Fruit fly (Drosophila melanogaster) whole organism, embryonic: Measurements from ENCODE around the gene CG42324.

Experiments used
- Abd-B ChIP-seq: fragments of 200-800 bp; sonication (Bioruptor generic); optimal IDR thresholded peaks from 2 replicates; lab custom pipeline; 2018; ENCODE audit warnings: missing biosample characterization, mild to moderate bottlenecking, missing genetic modification characterization, moderate library complexity
- CG10366 ChIP-seq: fragments of 200-800 bp; sonication (Bioruptor generic); IDR thresholded peaks from 2 replicates; pipeline ENCODE4 v1.3.6; 2022; ENCODE audit warnings: missing biosample characterization, missing genetic modification characterization
- CG10462 ChIP-seq: fragments of 200-800 bp; sonication (Bioruptor generic); optimal IDR thresholded peaks from 2 replicates; lab custom pipeline; 2016; ENCODE audit warnings: missing biosample characterization, missing genetic modification characterization
- CG12236 ChIP-seq: fragments of 200-800 bp; sonication (Bioruptor generic); optimal IDR thresholded peaks from 2 replicates; lab custom pipeline; 2016; ENCODE audit warnings: missing biosample characterization, missing genetic modification characterization
- CG1233 ChIP-seq: fragments of 200-800 bp; sonication (Bioruptor generic); optimal IDR thresholded peaks from 4 replicates; lab custom pipeline; 2018; ENCODE audit warnings: missing biosample characterization, mild to moderate bottlenecking, missing genetic modification characterization
- CG12391 ChIP-seq: fragments of 200-800 bp; sonication (Bioruptor generic); optimal IDR thresholded peaks from 3 replicates; lab custom pipeline; 2018; ENCODE audit warnings: missing biosample characterization, mild to moderate bottlenecking, missing genetic modification characterization, moderate library complexity
- CG15601 ChIP-seq: fragments of 200-800 bp; sonication (Bioruptor generic); optimal IDR thresholded peaks from 3 replicates; lab custom pipeline; 2019; ENCODE audit warnings: missing biosample characterization, mild to moderate bottlenecking, missing genetic modification characterization, moderate library complexity
- CG1602 ChIP-seq: fragments of 200-800 bp; sonication (Bioruptor generic); optimal IDR thresholded peaks from 3 replicates; lab custom pipeline; 2016; ENCODE audit warnings: missing biosample characterization, missing genetic modification characterization
- CG17361 ChIP-seq: fragments of 200-800 bp; sonication (Bioruptor generic); IDR thresholded peaks from 3 replicates; pipeline ENCODE4 v1.3.6; 2022; ENCODE audit warnings: missing biosample characterization, missing genetic modification characterization
- CG17612 ChIP-seq: fragments of 200-800 bp; sonication (Bioruptor generic); IDR thresholded peaks from 2 replicates; pipeline ENCODE4 v1.3.6; 2022; ENCODE audit warnings: missing biosample characterization, missing genetic modification characterization
- CG2120 ChIP-seq: fragments of 200-800 bp; sonication (Bioruptor generic); optimal IDR thresholded peaks from 3 replicates; lab custom pipeline; 2016; ENCODE audit warnings: missing biosample characterization, missing genetic modification characterization
- CG31441 ChIP-seq: fragments of 200-800 bp; sonication (Bioruptor generic); IDR thresholded peaks from 2 replicates; pipeline ENCODE4 v1.3.6; 2022; ENCODE audit warnings: missing biosample characterization, missing genetic modification characterization
- CG4820 ChIP-seq: fragments of 200-800 bp; sonication (Bioruptor generic); optimal IDR thresholded peaks from 3 replicates; lab custom pipeline; 2016; ENCODE audit warnings: missing biosample characterization, missing genetic modification characterization
- CG6175 ChIP-seq: fragments of 200-800 bp; sonication (Bioruptor generic); IDR thresholded peaks from 3 replicates; pipeline ENCODE4 v1.3.6; 2022; ENCODE audit warnings: missing biosample characterization, missing genetic modification characterization
- CG7928 ChIP-seq: fragments of 200-800 bp; sonication (Bioruptor generic); optimal IDR thresholded peaks from 2 replicates; lab custom pipeline; 2017; ENCODE audit warnings: missing biosample characterization, mild to moderate bottlenecking, missing genetic modification characterization
- CG7963 ChIP-seq: fragments of 200-800 bp; sonication (Bioruptor generic); IDR thresholded peaks from 3 replicates; pipeline ENCODE4 v1.3.6; 2022; ENCODE audit warnings: missing biosample characterization, missing genetic modification characterization; ENCODE audit not compliant: partially characterized antibody
- CG9797 ChIP-seq: fragments of 200-800 bp; sonication (Bioruptor generic); optimal IDR thresholded peaks from 3 replicates; lab custom pipeline; 2018; ENCODE audit warnings: missing biosample characterization, mild to moderate bottlenecking, missing genetic modification characterization
- CG9817 ChIP-seq: fragments of 200-800 bp; sonication (Bioruptor generic); optimal IDR thresholded peaks from 2 replicates; lab custom pipeline; 2018; ENCODE audit warnings: missing biosample characterization, mild to moderate bottlenecking, missing genetic modification characterization, moderate library complexity
- Camta ChIP-seq: fragments of 200-800 bp; sonication (Bioruptor generic); optimal IDR thresholded peaks from 2 replicates; lab custom pipeline; 2016; ENCODE audit warnings: missing biosample characterization, missing genetic modification characterization
- Dek ChIP-seq: fragments of 200-800 bp; sonication (Bioruptor generic); optimal IDR thresholded peaks from 3 replicates; lab custom pipeline; 2019; ENCODE audit warnings: missing biosample characterization, mild to moderate bottlenecking, missing genetic modification characterization, moderate library complexity
- Fer2 ChIP-seq: fragments of 200-800 bp; sonication (Bioruptor generic); optimal IDR thresholded peaks from 2 replicates; lab custom pipeline; 2018; ENCODE audit warnings: missing biosample characterization, mild to moderate bottlenecking, missing genetic modification characterization, moderate library complexity
- Fer3 ChIP-seq: fragments of 200-800 bp; sonication (Bioruptor generic); optimal IDR thresholded peaks from 2 replicates; lab custom pipeline; 2018; ENCODE audit warnings: missing biosample characterization, mild to moderate bottlenecking, missing genetic modification characterization, moderate library complexity
- GATAe ChIP-seq: fragments of 200-800 bp; sonication (Bioruptor generic); conservative IDR thresholded peaks from 2 replicates; pipeline ENCODE4 v1.3.6; 2022; ENCODE audit warnings: missing biosample characterization, missing genetic modification characterization
- HHEX ChIP-seq: fragments of 200-800 bp; sonication (Bioruptor generic); optimal IDR thresholded peaks from 3 replicates; lab custom pipeline; 2017; ENCODE audit warnings: missing biosample characterization, mild to moderate bottlenecking, missing genetic modification characterization, missing genetic modification reagents
- HLH3B ChIP-seq: fragments of 200-800 bp; sonication (Bioruptor generic); IDR thresholded peaks from 2 replicates; pipeline ENCODE4 v1.3.6; 2022; ENCODE audit warnings: missing biosample characterization, missing genetic modification characterization
- Jarid2 ChIP-seq: fragments of 200-800 bp; sonication (Bioruptor generic); optimal IDR thresholded peaks from 3 replicates; lab custom pipeline; 2017; ENCODE audit warnings: mild to moderate bottlenecking, missing biosample characterization, missing genetic modification reagents, missing genetic modification characterization
- MESR4 ChIP-seq: fragments of 200-800 bp; sonication (Bioruptor generic); optimal IDR thresholded peaks from 2 replicates; lab custom pipeline; 2018; ENCODE audit warnings: missing biosample characterization, mild to moderate bottlenecking, missing genetic modification characterization, moderate library complexity
- Med ChIP-seq: fragments of 200-800 bp; sonication (Bioruptor generic); peaks from one replicate; lab custom pipeline; 2016; ENCODE audit warnings: missing biosample characterization, missing genetic modification characterization, mild to moderate bottlenecking, inconsistent platforms, moderate library complexity
- Neu2 ChIP-seq: fragments of 200-800 bp; sonication (Bioruptor generic); optimal IDR thresholded peaks from 3 replicates; lab custom pipeline; 2016; ENCODE audit warnings: missing biosample characterization, missing genetic modification characterization, borderline replicate concordance
- Nf-YC ChIP-seq: fragments of 200-800 bp; optimal IDR thresholded peaks from 3 replicates; lab custom pipeline; 2019; ENCODE audit warnings: missing biosample characterization, mild to moderate bottlenecking, missing genetic modification characterization, moderate library complexity
- Ravus ChIP-seq: fragments of 200-800 bp; sonication (Bioruptor generic); IDR thresholded peaks from 2 replicates; pipeline ENCODE4 v1.3.6; 2022; ENCODE audit warnings: missing biosample characterization, missing genetic modification characterization
- aop ChIP-seq: fragments of 200-800 bp; sonication (Bioruptor generic); IDR thresholded peaks from 2 replicates; pipeline ENCODE4 v1.3.6; 2022; ENCODE audit warnings: missing biosample characterization, missing genetic modification characterization
- ase ChIP-seq: fragments of 200-800 bp; sonication (Bioruptor generic); IDR thresholded peaks from 3 replicates; pipeline ENCODE4 v1.3.6; 2022; ENCODE audit warnings: missing biosample characterization, missing genetic modification characterization
- bsh ChIP-seq, 2 experiments: fragments of 200-800 bp; sonication (Bioruptor generic); optimal IDR thresholded peaks; 2 replicates each; lab custom pipeline; 2017 to 2018; ENCODE audit warnings: mild to moderate bottlenecking in 2 of 2, missing biosample characterization in 2 of 2, missing genetic modification characterization in 2 of 2, moderate library complexity in 1 of 2
- crol ChIP-seq: fragments of 200-800 bp; sonication (Bioruptor generic); IDR thresholded peaks from 2 replicates; pipeline ENCODE4 v1.3.6; 2022; ENCODE audit warnings: missing biosample characterization, missing genetic modification characterization
- dmrt99B ChIP-seq: fragments of 200-800 bp; sonication (Bioruptor generic); optimal IDR thresholded peaks from 2 replicates; lab custom pipeline; 2018; ENCODE audit warnings: missing biosample characterization, mild to moderate bottlenecking, missing genetic modification characterization, moderate library complexity
- esg ChIP-seq: fragments of 200-800 bp; sonication (Bioruptor generic); conservative IDR thresholded peaks from 2 replicates; pipeline ENCODE4 v1.3.6; 2022; ENCODE audit warnings: missing biosample characterization, missing genetic modification characterization
- exex ChIP-seq: fragments of 200-800 bp; sonication (Bioruptor generic); optimal IDR thresholded peaks from 4 replicates; lab custom pipeline; 2018; ENCODE audit warnings: missing biosample characterization, mild to moderate bottlenecking, missing genetic modification characterization, moderate library complexity
- eyg ChIP-seq: fragments of 200-800 bp; sonication (Bioruptor generic); optimal IDR thresholded peaks from 3 replicates; lab custom pipeline; 2016; ENCODE audit warnings: missing biosample characterization, missing genetic modification characterization
- fd96Cb ChIP-seq: fragments of 200-800 bp; sonication (Bioruptor generic); optimal IDR thresholded peaks from 2 replicates; lab custom pipeline; 2018; ENCODE audit warnings: missing biosample characterization, mild to moderate bottlenecking, missing genetic modification characterization, moderate library complexity
- fu2 ChIP-seq: fragments of 200-800 bp; sonication (Bioruptor generic); optimal IDR thresholded peaks from 2 replicates; lab custom pipeline; 2016; ENCODE audit warnings: missing biosample characterization, missing genetic modification characterization
- grn ChIP-seq: fragments of 200-800 bp; sonication (Bioruptor generic); optimal IDR thresholded peaks from 3 replicates; lab custom pipeline; 2017; ENCODE audit warnings: missing biosample characterization, missing genetic modification characterization
- pan ChIP-seq, 4 experiments: fragments of >200 bp in 3 of 4; fragments of 200-800 bp in 1 of 4; sonication (Bioruptor generic) in 1 of 4; optimal IDR thresholded peaks in 3 of 4; IDR thresholded peaks in 1 of 4; 2 replicates each; pipeline versions ENCODE4 v1.3.6 to Lab custom; 2017 to 2022; ENCODE audit warnings: missing biosample characterization in 2 of 4, missing genetic modification characterization in 2 of 4, mixed read lengths in 1 of 4
- pita ChIP-seq: fragments of 200-800 bp; sonication (Bioruptor generic); optimal IDR thresholded peaks from 2 replicates; lab custom pipeline; 2017; ENCODE audit warnings: missing biosample characterization, mild to moderate bottlenecking, missing genetic modification characterization
- repo ChIP-seq: fragments of 200-800 bp; sonication (Bioruptor generic); optimal IDR thresholded peaks from 2 replicates; lab custom pipeline; 2016; ENCODE audit warnings: missing biosample characterization, missing genetic modification characterization
- toy ChIP-seq: fragments of 200-800 bp; sonication (Bioruptor generic); IDR thresholded peaks from 2 replicates; pipeline ENCODE4 v1.3.6; 2022; ENCODE audit warnings: missing biosample characterization, missing genetic modification characterization
- ttk ChIP-seq: fragments of 200-800 bp; sonication (Bioruptor generic); IDR thresholded peaks from 2 replicates; pipeline ENCODE4 v2.1.2; 2022; ENCODE audit warnings: missing biosample characterization, missing genetic modification characterization
- wdn ChIP-seq: fragments of 200-800 bp; sonication (Bioruptor generic); IDR thresholded peaks from 2 replicates; pipeline ENCODE4 v1.3.6; 2022; ENCODE audit warnings: missing biosample characterization, missing genetic modification characterization

The CG42324 gene

dm6 chr3L:3436838-3437663, 35.2 kb upstream of the CG42324 start (continued):
- no peak for TF ChIP-seq eyg (GFP tag; lab: Kevin White, UChicago)
- no peak for TF ChIP-seq Camta (GFP tag; lab: Kevin White, UChicago)
- no peak for TF ChIP-seq MESR4 (GFP tag; lab: Kevin White, UChicago)
- TF ChIP-seq Dek (tag; lab: Kevin White, UChicago), result peak; percentile 53
- TF ChIP-seq CG17612, result no peak
- peak in 1 of 2 experiments; percentile 27 for TF ChIP-seq bsh (GFP tag; optimal IDR thresholded peaks at IDR 0.05; lab: Kevin White, UChicago)
- no peak for TF ChIP-seq ttk
- no peak for TF ChIP-seq pita (GFP tag; lab: Kevin White, UChicago)
- peak; percentile 62; the same call in 1 of the 2 replicates for TF ChIP-seq aop (GFP tag; lab: Robert Waterston, UW)
- TF ChIP-seq CG15601 (tag; lab: Kevin White, UChicago), result peak; percentile 5
- TF ChIP-seq Fer3 (tag; lab: Kevin White, UChicago), result peak; percentile 52
- peak; percentile 19 for TF ChIP-seq HHEX (GFP tag; lab: Kevin White, UChicago)
- no peak for TF ChIP-seq CG7928
- no peak for TF ChIP-seq Neu2
- no peak for TF ChIP-seq ase
- peak; percentile 85 for TF ChIP-seq crol (GFP tag; lab: Robert Waterston, UW)
- TF ChIP-seq CG9797, result no peak
- TF ChIP-seq GATAe (GFP tag; lab: Robert Waterston, UW), result peak; percentile 85; the same call in 1 of the 2 replicates
- TF ChIP-seq CG10462 (GFP tag; lab: Kevin White, UChicago), result no peak
- TF ChIP-seq CG12391 (tag; lab: Kevin White, UChicago), result peak; percentile 71
- TF ChIP-seq repo (GFP tag; lab: Kevin White, UChicago), result no peak
- TF ChIP-seq grn (GFP tag; lab: Kevin White, UChicago), result peak; percentile 39
- peak; percentile 17 for TF ChIP-seq Nf-YC (tag; lab: Kevin White, UChicago)
- TF ChIP-seq exex (tag; lab: Kevin White, UChicago), result peak; percentile 24
- peak; percentile 59 for TF ChIP-seq CG31441 (GFP tag; lab: Robert Waterston, UW)
- peak; percentile 5 for TF ChIP-seq Jarid2 (GFP tag; lab: Kevin White, UChicago)
- TF ChIP-seq Abd-B (GFP tag; lab: Kevin White, UChicago), result peak; percentile 23
- peak; percentile 38 for TF ChIP-seq CG2120
- peak; percentile 53; the same call in 1 of the 2 replicates for TF ChIP-seq esg (GFP tag; lab: Robert Waterston, UW)
- 0 out of 2 replicates have a peak, but pooled peaks have one; percentile 10 for TF ChIP-seq CG10366 (GFP tag; lab: Robert Waterston, UW)
- no peak for TF ChIP-seq CG6175 (GFP tag; lab: Robert Waterston, UW)
- no peak for TF ChIP-seq CG7963
- TF ChIP-seq dmrt99B (tag; lab: Kevin White, UChicago), result peak; percentile 76
- TF ChIP-seq CG4820 (GFP tag; lab: Kevin White, UChicago), result peak; percentile 13
- peak; percentile 29; the same call in 1 of the 2 replicates for TF ChIP-seq HLH3B
- no peak for TF ChIP-seq Ravus (GFP tag; lab: Robert Waterston, UW)
- peak; percentile 24 for TF ChIP-seq CG1233 (GFP tag; lab: Kevin White, UChicago)
- peak; percentile 17 for TF ChIP-seq CG1602 (GFP tag; lab: Kevin White, UChicago)
- TF ChIP-seq CG9817 (tag; lab: Kevin White, UChicago), result no peak
- TF ChIP-seq wdn (GFP tag; lab: Robert Waterston, UW), result no peak
- no peak for TF ChIP-seq pan (optimal IDR thresholded peaks at IDR 0.05; lab: Kevin White, UChicago)
- peak in 1 of 2 experiments; percentile 74 for TF ChIP-seq pan (GFP tag; optimal IDR thresholded peaks at IDR 0.05 in 1 of 2, IDR thresholded peaks at IDR 0.05 in 1 of 2)
- peak; percentile 71; the same call in 2 of the 3 replicates for TF ChIP-seq CG17361 (GFP tag; lab: Robert Waterston, UW)
- no peak for TF ChIP-seq CG12236 (GFP tag; lab: Kevin White, UChicago)
- TF ChIP-seq toy (GFP tag; lab: Robert Waterston, UW), result 0 out of 2 replicates have a peak, but pooled peaks have one; percentile 18
- peak; percentile 41 for TF ChIP-seq fd96Cb (tag; lab: Kevin White, UChicago)
- peak; percentile 17 for TF ChIP-seq Fer2
- peak; percentile 78 for TF ChIP-seq Med (GFP tag; lab: Kevin White, UChicago)
- no peak for TF ChIP-seq fu2 (GFP tag; lab: Kevin White, UChicago)
